Fruit fly (Drosophila melanogaster) whole organism, embryonic: ENCODE results near the gene CNMa.
A peak's percentile ranks its signal among the peaks of the same experiment; 100 is the strongest.

Source experiments
- Atf3 ChIP-seq: fragments of 200-800 bp; sonication (Bioruptor generic); optimal IDR thresholded peaks from 3 replicates; lab custom pipeline; 2016; ENCODE audit warnings: missing biosample characterization, missing genetic modification characterization
- CG12071 ChIP-seq: fragments of 200-800 bp; sonication (Bioruptor generic); optimal IDR thresholded peaks from 3 replicates; lab custom pipeline; 2018; ENCODE audit warnings: missing biosample characterization, mild to moderate bottlenecking, missing genetic modification characterization
- CG12104 ChIP-seq: fragments of 200-800 bp; sonication (Bioruptor generic); optimal IDR thresholded peaks from 3 replicates; lab custom pipeline; 2016; ENCODE audit warnings: missing biosample characterization, missing genetic modification characterization
- CG17829 ChIP-seq: fragments of 200-800 bp; optimal IDR thresholded peaks from 2 replicates; lab custom pipeline; 2019; ENCODE audit warnings: missing biosample characterization, mild to moderate bottlenecking, missing genetic modification characterization, moderate library complexity
- CG17912 ChIP-seq: fragments of 200-800 bp; sonication (Bioruptor generic); optimal IDR thresholded peaks from 2 replicates; lab custom pipeline; 2018; ENCODE audit warnings: missing biosample characterization, mild to moderate bottlenecking, missing genetic modification characterization
- CG1832 ChIP-seq: fragments of 200-800 bp; sonication (Bioruptor generic); optimal IDR thresholded peaks from 2 replicates; lab custom pipeline; 2017; ENCODE audit warnings: missing biosample characterization, mild to moderate bottlenecking, missing genetic modification characterization, inconsistent platforms
- CG18764 ChIP-seq: fragments of 200-800 bp; sonication (Bioruptor generic); optimal IDR thresholded peaks from 3 replicates; lab custom pipeline; 2016; ENCODE audit warnings: missing biosample characterization, missing genetic modification characterization
- CG2116 ChIP-seq: fragments of 200-800 bp; sonication (Bioruptor generic); optimal IDR thresholded peaks from 3 replicates; lab custom pipeline; 2018; ENCODE audit warnings: missing biosample characterization, mild to moderate bottlenecking, missing genetic modification characterization
- CG4282 ChIP-seq: fragments of 200-800 bp; sonication (Bioruptor generic); optimal IDR thresholded peaks from 2 replicates; lab custom pipeline; 2016; ENCODE audit warnings: missing biosample characterization, missing genetic modification characterization
- CG4424 ChIP-seq: fragments of 200-800 bp; sonication (Bioruptor generic); optimal IDR thresholded peaks from 3 replicates; lab custom pipeline; 2016; ENCODE audit warnings: missing biosample characterization, missing genetic modification characterization
- CG4617 ChIP-seq: fragments of 200-800 bp; sonication (Bioruptor generic); optimal IDR thresholded peaks from 3 replicates; lab custom pipeline; 2016; ENCODE audit warnings: missing biosample characterization, missing genetic modification characterization, borderline replicate concordance
- CG6683 ChIP-seq: fragments of 200-800 bp; sonication (Bioruptor generic); optimal IDR thresholded peaks from 2 replicates; lab custom pipeline; 2017; ENCODE audit warnings: missing biosample characterization, mild to moderate bottlenecking, missing genetic modification characterization, missing genetic modification reagents
- CG6689 ChIP-seq: fragments of 200-800 bp; sonication (Bioruptor generic); IDR thresholded peaks from 2 replicates; pipeline ENCODE4 v1.3.6; 2022; ENCODE audit warnings: missing biosample characterization, missing genetic modification characterization
- CG6813 ChIP-seq: fragments of 200-800 bp; sonication (Bioruptor generic); optimal IDR thresholded peaks from 2 replicates; lab custom pipeline; 2017; ENCODE audit warnings: missing biosample characterization, missing genetic modification characterization, mild to moderate bottlenecking, moderate library complexity, missing genetic modification reagents
- CG7987 ChIP-seq: fragments of 200-800 bp; sonication (Bioruptor generic); optimal IDR thresholded peaks from 2 replicates; lab custom pipeline; 2018; ENCODE audit warnings: missing biosample characterization, mild to moderate bottlenecking, missing genetic modification characterization, moderate library complexity
- CG8388 ChIP-seq: fragments of 200-800 bp; sonication (Bioruptor generic); optimal IDR thresholded peaks from 2 replicates; lab custom pipeline; 2019; ENCODE audit warnings: missing biosample characterization, mild to moderate bottlenecking, missing genetic modification characterization, moderate library complexity
- CG9727 ChIP-seq: fragments of 200-800 bp; sonication (Bioruptor generic); optimal IDR thresholded peaks from 3 replicates; lab custom pipeline; 2017; ENCODE audit warnings: missing biosample characterization, mild to moderate bottlenecking, missing genetic modification characterization
- CG9876 ChIP-seq: fragments of 200-800 bp; sonication (Bioruptor generic); optimal IDR thresholded peaks from 2 replicates; lab custom pipeline; 2016; ENCODE audit warnings: missing biosample characterization, missing genetic modification characterization
- Camta ChIP-seq: fragments of 200-800 bp; sonication (Bioruptor generic); optimal IDR thresholded peaks from 2 replicates; lab custom pipeline; 2016; ENCODE audit warnings: missing biosample characterization, missing genetic modification characterization
- CoRest ChIP-seq: fragments of 200-800 bp; sonication (Bioruptor generic); optimal IDR thresholded peaks from 3 replicates; lab custom pipeline; 2018; ENCODE audit warnings: missing biosample characterization, mild to moderate bottlenecking, missing genetic modification characterization, moderate library complexity
- Doc3 ChIP-seq: fragments of 200-800 bp; sonication (Bioruptor generic); IDR thresholded peaks from 3 replicates; pipeline ENCODE4 v1.3.6; 2022; ENCODE audit warnings: missing biosample characterization, missing genetic modification characterization; ENCODE audit not compliant: partially characterized antibody
- Ets65A ChIP-seq: fragments of 200-800 bp; sonication (Bioruptor generic); peaks from one replicate; lab custom pipeline; 2016; ENCODE audit warnings: missing biosample characterization, missing genetic modification characterization
- Ets97D ChIP-seq: fragments of 200-800 bp; sonication (Bioruptor generic); optimal IDR thresholded peaks from 3 replicates; lab custom pipeline; 2016; ENCODE audit warnings: missing biosample characterization, missing genetic modification characterization
- H15 ChIP-seq: fragments of 200-800 bp; sonication (Bioruptor generic); IDR thresholded peaks from 3 replicates; pipeline ENCODE4 v1.3.6; 2022; ENCODE audit warnings: missing biosample characterization, missing genetic modification characterization
- H2.0 ChIP-seq: fragments of 200-800 bp; sonication (Bioruptor generic); IDR thresholded peaks from 2 replicates; pipeline ENCODE4 v1.3.6; 2022; ENCODE audit warnings: missing biosample characterization, missing genetic modification characterization
- HLH54F ChIP-seq: fragments of 200-800 bp; sonication (Bioruptor generic); optimal IDR thresholded peaks from 3 replicates; lab custom pipeline; 2016; ENCODE audit warnings: missing biosample characterization, missing genetic modification characterization
- Lim3 ChIP-seq: fragments of 200-800 bp; sonication (Bioruptor generic); IDR thresholded peaks from 2 replicates; pipeline ENCODE4 v1.3.6; 2022; ENCODE audit warnings: missing biosample characterization, missing genetic modification characterization
- Lpt ChIP-seq: fragments of >200 bp; optimal IDR thresholded peaks from 2 replicates; lab custom pipeline; 2018; ENCODE audit warnings: missing biosample characterization, missing genetic modification characterization
- Med ChIP-seq: fragments of 200-800 bp; sonication (Bioruptor generic); peaks from one replicate; lab custom pipeline; 2016; ENCODE audit warnings: missing biosample characterization, missing genetic modification characterization, mild to moderate bottlenecking, inconsistent platforms, moderate library complexity
- Meics ChIP-seq: fragments of 200-800 bp; sonication (Bioruptor generic); optimal IDR thresholded peaks from 2 replicates; lab custom pipeline; 2017; ENCODE audit warnings: missing biosample characterization, mild to moderate bottlenecking, missing genetic modification characterization
- NC2α ChIP-seq: fragments of 200-800 bp; sonication (Bioruptor generic); optimal IDR thresholded peaks from 2 replicates; lab custom pipeline; 2016; ENCODE audit warnings: missing biosample characterization, missing genetic modification characterization
- Rx ChIP-seq: fragments of 200-800 bp; sonication (Bioruptor generic); IDR thresholded peaks from 2 replicates; pipeline ENCODE4 v1.3.6; 2022; ENCODE audit warnings: missing biosample characterization, missing genetic modification characterization
- Six4 ChIP-seq: fragments of 200-800 bp; sonication (Bioruptor generic); optimal IDR thresholded peaks from 2 replicates; lab custom pipeline; 2016; ENCODE audit warnings: missing biosample characterization, missing genetic modification characterization
- Spps ChIP-seq: fragments of 200-800 bp; sonication (Bioruptor generic); optimal IDR thresholded peaks from 2 replicates; lab custom pipeline; 2018; ENCODE audit warnings: missing biosample characterization, mild to moderate bottlenecking, missing genetic modification characterization
- Trl ChIP-seq, 3 experiments: fragments of >200 bp in 2 of 3; fragments of 200-800 bp in 1 of 3; sonication (Bioruptor generic) in 1 of 3; optimal IDR thresholded peaks; 2 replicates in 1 of 3; 3 replicates in 2 of 3; lab custom pipeline; 2016 to 2017; ENCODE audit warnings: missing biosample characterization in 1 of 3, missing genetic modification characterization in 1 of 3
- al ChIP-seq: fragments of 200-800 bp; sonication (Bioruptor generic); IDR thresholded peaks from 2 replicates; pipeline ENCODE4 v1.3.6; 2022; ENCODE audit warnings: missing biosample characterization, missing genetic modification characterization
- ap ChIP-seq: fragments of 200-800 bp; sonication (Bioruptor generic); IDR thresholded peaks from 2 replicates; pipeline ENCODE4 v1.3.6; 2022; ENCODE audit warnings: missing biosample characterization, missing genetic modification characterization
- bowl ChIP-seq: fragments of 200-800 bp; sonication (Bioruptor generic); IDR thresholded peaks from 2 replicates; pipeline ENCODE4 v1.3.6; 2022; ENCODE audit warnings: missing biosample characterization, missing genetic modification characterization
- bsh ChIP-seq, 2 experiments: fragments of 200-800 bp; sonication (Bioruptor generic); optimal IDR thresholded peaks; 2 replicates each; lab custom pipeline; 2017 to 2018; ENCODE audit warnings: mild to moderate bottlenecking in 2 of 2, missing biosample characterization in 2 of 2, missing genetic modification characterization in 2 of 2, moderate library complexity in 1 of 2
- chinmo ChIP-seq: fragments of 200-800 bp; sonication (Bioruptor generic); IDR thresholded peaks from 4 replicates; pipeline ENCODE4 v1.3.6; 2022; ENCODE audit warnings: missing biosample characterization, missing genetic modification characterization; ENCODE audit not compliant: partially characterized antibody
- crol ChIP-seq: fragments of 200-800 bp; sonication (Bioruptor generic); IDR thresholded peaks from 2 replicates; pipeline ENCODE4 v1.3.6; 2022; ENCODE audit warnings: missing biosample characterization, missing genetic modification characterization
- esg ChIP-seq: fragments of 200-800 bp; sonication (Bioruptor generic); conservative IDR thresholded peaks from 2 replicates; pipeline ENCODE4 v1.3.6; 2022; ENCODE audit warnings: missing biosample characterization, missing genetic modification characterization
- fd64A ChIP-seq: fragments of 200-800 bp; sonication (Bioruptor generic); optimal IDR thresholded peaks from 3 replicates; lab custom pipeline; 2018; ENCODE audit warnings: missing biosample characterization, mild to moderate bottlenecking, missing genetic modification characterization
- gfzf ChIP-seq: fragments of 200-800 bp; sonication (Bioruptor generic); optimal IDR thresholded peaks from 2 replicates; lab custom pipeline; 2016; ENCODE audit warnings: missing biosample characterization, mild to moderate bottlenecking, missing genetic modification characterization, moderate library complexity
- jigr1 ChIP-seq: fragments of 200-800 bp; sonication (Bioruptor generic); IDR thresholded peaks from 3 replicates; pipeline ENCODE4 v1.3.6; 2022; ENCODE audit warnings: missing biosample characterization, missing genetic modification characterization
- jing ChIP-seq: fragments of 200-800 bp; sonication (Bioruptor generic); optimal IDR thresholded peaks from 2 replicates; lab custom pipeline; 2018; ENCODE audit warnings: missing biosample characterization, mild to moderate bottlenecking, missing genetic modification characterization
- mld ChIP-seq: fragments of 200-800 bp; sonication (Bioruptor generic); IDR thresholded peaks from 3 replicates; pipeline ENCODE4 v1.3.6; 2022; ENCODE audit warnings: missing biosample characterization, missing genetic modification characterization; ENCODE audit not compliant: partially characterized antibody
- repo ChIP-seq: fragments of 200-800 bp; sonication (Bioruptor generic); optimal IDR thresholded peaks from 2 replicates; lab custom pipeline; 2016; ENCODE audit warnings: missing biosample characterization, missing genetic modification characterization
- sim ChIP-seq: fragments of 200-800 bp; sonication (Bioruptor generic); IDR thresholded peaks from 2 replicates; pipeline ENCODE4 v1.3.6; 2022; ENCODE audit warnings: missing biosample characterization, missing genetic modification characterization
- sug ChIP-seq: fragments of 200-800 bp; optimal IDR thresholded peaks from 2 replicates; lab custom pipeline; 2019; ENCODE audit warnings: missing biosample characterization, mild to moderate bottlenecking, missing genetic modification characterization, moderate library complexity
- tx ChIP-seq: fragments of 200-800 bp; sonication (Bioruptor generic); optimal IDR thresholded peaks from 2 replicates; lab custom pipeline; 2016; ENCODE audit warnings: missing biosample characterization, missing genetic modification characterization
- zen ChIP-seq: fragments of 200-800 bp; sonication (Bioruptor generic); optimal IDR thresholded peaks from 3 replicates; lab custom pipeline; 2018; ENCODE audit warnings: missing biosample characterization, mild to moderate bottlenecking, missing genetic modification characterization, moderate library complexity

CNMa gene

DNA sequence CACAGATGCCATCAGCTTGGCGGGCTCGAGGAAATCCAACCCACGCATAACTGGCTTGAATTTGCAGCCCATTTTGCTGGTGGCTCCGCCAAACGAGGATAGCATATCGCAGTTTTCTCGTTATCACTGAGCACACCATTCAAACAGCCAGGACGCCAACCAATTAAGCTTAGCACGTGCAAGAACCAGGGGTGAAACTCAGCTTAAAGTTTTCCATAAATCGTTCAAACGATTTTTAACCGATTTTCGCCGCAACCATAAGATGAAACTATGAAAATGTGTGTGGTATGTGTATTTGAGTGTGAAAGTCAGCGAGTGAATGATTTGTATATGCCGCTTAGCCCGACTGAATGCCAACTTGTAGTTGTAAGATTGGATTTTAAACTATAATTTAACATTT lies 35.5 kb upstream of the CNMa start (continued):
- TF ChIP-seq Lpt, result no peak
- no peak for TF ChIP-seq CG7987 (GFP tag; lab: Kevin White, UChicago)
- no peak for TF ChIP-seq jigr1 (GFP tag; lab: Robert Waterston, UW)
- peak; percentile 47 for TF ChIP-seq gfzf (GFP tag; lab: Kevin White, UChicago)
- no peak for TF ChIP-seq CG12104
- TF ChIP-seq Trl (optimal IDR thresholded peaks at IDR 0.05; lab: Kevin White, UChicago), result no peak
- no peak for TF ChIP-seq Trl (GFP tag; optimal IDR thresholded peaks at IDR 0.05; lab: Kevin White, UChicago)
- TF ChIP-seq al (GFP tag; lab: Robert Waterston, UW), result no peak
- TF ChIP-seq fd64A (GFP tag; lab: Kevin White, UChicago), result no peak
- TF ChIP-seq Six4, result no peak
- TF ChIP-seq CG9876 (GFP tag; lab: Kevin White, UChicago), result no peak
- TF ChIP-seq Camta, result no peak
- TF ChIP-seq Rx, result no peak
- TF ChIP-seq crol (GFP tag; lab: Robert Waterston, UW), result no peak
- no peak for TF ChIP-seq mld (GFP tag; lab: Robert Waterston, UW)
- TF ChIP-seq sug, result no peak
- no peak for TF ChIP-seq Meics (GFP tag; lab: Kevin White, UChicago)
- TF ChIP-seq CG4617 (GFP tag; lab: Kevin White, UChicago), result no peak
- no peak for TF ChIP-seq CG1832 (GFP tag; lab: Kevin White, UChicago)
- TF ChIP-seq Spps (tag; lab: Kevin White, UChicago), result no peak
- TF ChIP-seq CG18764 (GFP tag; lab: Kevin White, UChicago), result no peak
- TF ChIP-seq Med (GFP tag; lab: Kevin White, UChicago), result peak; percentile 66
- TF ChIP-seq Ets97D, result no peak
- TF ChIP-seq CG17912 (GFP tag; lab: Kevin White, UChicago), result no peak
- TF ChIP-seq esg (GFP tag; lab: Robert Waterston, UW), result no peak
- TF ChIP-seq sim (GFP tag; lab: Robert Waterston, UW), result no peak
- no peak for TF ChIP-seq CG17829 (tag; lab: Kevin White, UChicago)
- TF ChIP-seq CG2116 (GFP tag; lab: Kevin White, UChicago), result no peak
- no peak for TF ChIP-seq CG6813
- TF ChIP-seq repo (GFP tag; lab: Kevin White, UChicago), result no peak
- TF ChIP-seq Atf3, result no peak
- 0 out of 4 replicates have a peak, but pooled peaks have one; percentile 46 for TF ChIP-seq chinmo (GFP tag; lab: Robert Waterston, UW)
- no peak for TF ChIP-seq bowl (GFP tag; lab: Robert Waterston, UW)
- TF ChIP-seq tx (GFP tag; lab: Kevin White, UChicago), result no peak
- TF ChIP-seq Lim3 (GFP tag; lab: Robert Waterston, UW), result no peak
- peak; percentile 15 for TF ChIP-seq zen (tag; lab: Kevin White, UChicago)
- no peak for TF ChIP-seq NC2α (GFP tag; lab: Kevin White, UChicago)
- no peak for TF ChIP-seq CG6683 (GFP tag; lab: Kevin White, UChicago)
- no peak for TF ChIP-seq CG9727 (GFP tag; lab: Kevin White, UChicago)
- TF ChIP-seq CG6689 (GFP tag; lab: Robert Waterston, UW), result no peak
- no peak for TF ChIP-seq Ets65A
- TF ChIP-seq CG4282 (GFP tag; lab: Kevin White, UChicago), result no peak
- TF ChIP-seq CG8388, result no peak
- no peak for TF ChIP-seq H15 (GFP tag; lab: Robert Waterston, UW)
- TF ChIP-seq H2.0 (GFP tag; lab: Robert Waterston, UW), result no peak
- TF ChIP-seq CG12071, result no peak
- TF ChIP-seq CoRest (tag; lab: Kevin White, UChicago), result no peak
- no peak for TF ChIP-seq CG4424
- TF ChIP-seq HLH54F (GFP tag; lab: Kevin White, UChicago), result no peak
- TF ChIP-seq bsh (GFP tag; optimal IDR thresholded peaks at IDR 0.05; lab: Kevin White, UChicago), result no peak
- no peak; the same call in 2 of the 3 replicates for TF ChIP-seq Doc3 (GFP tag; lab: Robert Waterston, UW)
- TF ChIP-seq ap, result no peak
- TF ChIP-seq jing (GFP tag; lab: Kevin White, UChicago), result no peak
